Worm (Caenorhabditis elegans) whole organism, early embryonic: Measurements from ENCODE around the gene egl-47.

Experiments used
- B0310.2 ChIP-seq: sonication (generic microtip); optimal IDR thresholded peaks from 2 replicates; lab custom pipeline; 2016; ENCODE audit warnings: mild to moderate bottlenecking, missing genetic modification characterization, missing compliant biosample characterization
- F13C5.2 ChIP-seq: sonication (generic microtip); optimal IDR thresholded peaks from 2 replicates; lab custom pipeline; 2017; ENCODE audit warnings: mild to moderate bottlenecking, missing genetic modification characterization, inconsistent platforms, missing compliant biosample characterization
- ama-1 ChIP-seq: fragments of 150-350 bp; optimal IDR thresholded peaks from 2 replicates; lab custom pipeline; 2014
- ceh-36 ChIP-seq: sonication (generic microtip); optimal IDR thresholded peaks from 2 replicates; lab custom pipeline; 2016; ENCODE audit warnings: missing genetic modification characterization, inconsistent platforms, missing compliant biosample characterization
- ets-7 ChIP-seq: sonication (generic microtip); optimal IDR thresholded peaks from 2 replicates; lab custom pipeline; 2016; ENCODE audit warnings: missing genotype, missing genetic modification characterization, missing compliant biosample characterization
- flt-1 ChIP-seq: fragments of 200-800 bp; sonication (Bioruptor generic); IDR thresholded peaks from 2 replicates; pipeline ENCODE4 v1.3.6; 2022; ENCODE audit warnings: missing genetic modification characterization, missing compliant biosample characterization
- hmbx-1 ChIP-seq: sonication (generic microtip); optimal IDR thresholded peaks from 2 replicates; lab custom pipeline; 2016; ENCODE audit warnings: mild to moderate bottlenecking, missing genetic modification characterization, missing compliant biosample characterization
- hmg-4 ChIP-seq: fragments of 200-800 bp; sonication (Bioruptor generic); optimal IDR thresholded peaks from 2 replicates; lab custom pipeline; 2018; ENCODE audit warnings: mild to moderate bottlenecking, missing genetic modification characterization, missing compliant biosample characterization
- pes-1 ChIP-seq: fragments of 200-800 bp; sonication (Bioruptor generic); IDR thresholded peaks from 2 replicates; pipeline ENCODE4 v1.3.6; 2022; ENCODE audit warnings: missing genetic modification reagents, missing genetic modification characterization, missing compliant biosample characterization
- scrt-1 ChIP-seq: fragments of 200-800 bp; sonication (Bioruptor generic); IDR thresholded peaks from 2 replicates; pipeline ENCODE4 v1.3.6; 2022; ENCODE audit warnings: missing genetic modification characterization, missing compliant biosample characterization
- tbx-11 ChIP-seq: fragments of 200-800 bp; sonication (Bioruptor generic); IDR thresholded peaks from 2 replicates; pipeline ENCODE4 v1.3.6; 2022; ENCODE audit warnings: missing genetic modification characterization, missing compliant biosample characterization
- tbx-37 ChIP-seq: fragments of 200-800 bp; sonication (Bioruptor generic); conservative IDR thresholded peaks from 2 replicates; pipeline ENCODE4 v1.3.6; 2022; ENCODE audit warnings: missing genetic modification reagents, missing genetic modification characterization, missing compliant biosample characterization

ce11 chrV:9860337-9860736, 39.0 kb upstream of the egl-47 start:
- TF ChIP-seq ets-7 (tag; lab: Kevin White, UChicago) (no peak), hmg-4 (GFP tag; lab: Kevin White, UChicago) (no peak), hmbx-1 (tag; lab: Kevin White, UChicago) (no peak), ama-1 (no peak), pes-1 (GFP tag; lab: Robert Waterston, UW) (no peak), B0310.2 (no peak), ceh-36 (tag; lab: Kevin White, UChicago) (no peak), tbx-37 (GFP tag; lab: Robert Waterston, UW) (no peak), F13C5.2 (tag; lab: Kevin White, UChicago) (no peak), tbx-11 (GFP tag; lab: Robert Waterston, UW) (no peak), scrt-1 (no peak), flt-1 (no peak)
